Fruit fly (Drosophila melanogaster) Kc167 (cell line): Measurements from ENCODE around the gene sd.

Source experiments
- Myc ChIP-seq: fragments of >200 bp; optimal IDR thresholded peaks from 2 replicates; lab custom pipeline; 2017; ENCODE audit warnings: missing external identifiers
- h ChIP-seq: fragments of >200 bp; optimal IDR thresholded peaks from 3 replicates; lab custom pipeline; 2018; ENCODE audit warnings: missing external identifiers
- psq ChIP-seq: fragments of >200 bp; optimal IDR thresholded peaks from 2 replicates; lab custom pipeline; 2017; ENCODE audit warnings: missing external identifiers
- ttk ChIP-seq: sonication (Bioruptor generic); optimal IDR thresholded peaks from 2 replicates; lab custom pipeline; 2017; ENCODE audit warnings: missing external identifiers

DNA sequence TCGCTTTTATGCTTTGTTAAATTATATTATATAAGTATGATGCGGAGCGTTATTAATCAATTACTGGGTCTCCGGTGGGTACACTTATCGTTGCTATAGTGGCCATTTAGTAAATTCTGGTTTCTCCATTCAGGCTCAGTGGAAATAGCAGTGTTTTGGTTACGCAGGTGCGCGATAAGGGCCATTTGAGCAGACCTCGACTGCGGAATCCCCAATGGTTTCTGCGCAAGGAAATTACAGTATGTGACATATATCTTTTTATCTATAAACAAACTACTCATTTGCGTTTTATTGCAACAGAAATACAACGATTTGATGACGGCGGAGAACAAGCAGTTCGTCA, 42.9 kb upstream of the sd start:
- TF ChIP-seq psq (lab: Kevin White, UChicago) (no peak), h (no peak), ttk (lab: Kevin White, UChicago) (no peak), Myc (no peak)
